Worm (Caenorhabditis elegans) whole organism, L2 larva: Measurements from ENCODE around the gene Y51H7BR.8.

Experiments used
- aly-2 ChIP-seq: fragments of 150-350 bp; optimal IDR thresholded peaks from 2 replicates; lab custom pipeline; 2014; ENCODE audit warnings: missing biosample characterization, missing genetic modification characterization
- ama-1 ChIP-seq: fragments of 150-350 bp; optimal IDR thresholded peaks from 2 replicates; lab custom pipeline; 2018; ENCODE audit warnings: inconsistent platforms
- blmp-1 ChIP-seq: sonication (generic microtip); optimal IDR thresholded peaks from 2 replicates; lab custom pipeline; 2017; ENCODE audit warnings: missing genetic modification characterization, mild to moderate bottlenecking, missing compliant biosample characterization, antibody characterized with exemption, moderate library complexity; ENCODE audit not compliant: insufficient read depth
- egl-27 ChIP-seq: sonication (generic microtip); optimal IDR thresholded peaks from 3 replicates; lab custom pipeline; 2017; ENCODE audit warnings: missing biosample characterization, missing genetic modification reagents, missing genetic modification characterization
- lin-11 ChIP-seq: fragments of 150-350 bp; sonication (generic microtip); optimal IDR thresholded peaks from 2 replicates; lab custom pipeline; 2014; ENCODE audit warnings: missing biosample characterization, missing genetic modification characterization, inconsistent platforms, mixed read lengths
- lin-13 ChIP-seq: fragments of 150-350 bp; optimal IDR thresholded peaks from 2 replicates; lab custom pipeline; 2014; ENCODE audit warnings: missing biosample characterization, missing genetic modification reagents, missing genetic modification characterization
- mbf-1 ChIP-seq: sonication (generic microtip); optimal IDR thresholded peaks from 2 replicates; lab custom pipeline; 2017; ENCODE audit warnings: missing biosample characterization, missing genetic modification characterization
- nhr-10 ChIP-seq: sonication (generic microtip); optimal IDR thresholded peaks from 2 replicates; lab custom pipeline; 2017; ENCODE audit warnings: missing biosample characterization, missing genetic modification characterization
- nhr-12 ChIP-seq: fragments of 150-350 bp; optimal IDR thresholded peaks from 2 replicates; lab custom pipeline; 2014; ENCODE audit warnings: missing biosample characterization, missing genetic modification characterization
- nhr-23 ChIP-seq: fragments of 150-350 bp; optimal IDR thresholded peaks from 2 replicates; lab custom pipeline; 2014; ENCODE audit warnings: missing biosample characterization, missing genetic modification reagents, missing genetic modification characterization
- nhr-237 ChIP-seq: fragments of 150-350 bp; optimal IDR thresholded peaks from 2 replicates; lab custom pipeline; 2014; ENCODE audit warnings: missing biosample characterization, missing genetic modification characterization
- sma-3 ChIP-seq: sonication (generic microtip); optimal IDR thresholded peaks from 2 replicates; lab custom pipeline; 2016; ENCODE audit warnings: missing genetic modification reagents, missing genetic modification characterization, missing compliant biosample characterization
- unc-62 ChIP-seq: fragments of 150-350 bp; optimal IDR thresholded peaks from 2 replicates; lab custom pipeline; 2014; ENCODE audit warnings: missing biosample characterization, missing genetic modification reagents, missing genetic modification characterization
- ztf-4 ChIP-seq: fragments of 150-350 bp; optimal IDR thresholded peaks from 2 replicates; lab custom pipeline; 2014; ENCODE audit warnings: missing biosample characterization, missing genetic modification characterization

DNA sequence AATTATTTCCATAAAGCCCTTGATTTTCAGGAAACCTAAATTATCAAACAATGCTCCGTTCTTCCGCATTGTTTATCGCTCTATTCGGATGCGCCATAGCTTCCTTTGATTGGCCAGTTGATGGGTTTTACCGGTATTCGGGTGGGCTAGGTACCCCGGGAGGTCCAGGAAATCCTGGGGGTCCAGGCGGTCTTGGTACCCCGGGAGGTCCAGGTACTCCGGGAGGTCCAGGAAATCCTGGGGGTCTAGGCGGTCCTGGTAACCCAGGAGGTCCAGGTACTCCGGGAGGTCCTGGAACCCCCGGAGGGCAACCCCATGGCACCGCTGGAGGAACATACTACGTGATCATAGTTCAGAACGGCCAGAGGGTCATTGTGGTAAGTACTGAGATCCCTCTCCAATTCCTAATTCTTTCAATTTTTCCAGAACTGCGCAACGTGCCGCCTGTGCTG is 48.5 kb upstream of the Y51H7BR.8 start, which contains the start of gene H17B01.2:
- TF ChIP-seq ztf-4 (tag; lab: Kevin White, UChicago) (no peak), aly-2 (tag; lab: Kevin White, UChicago) (no peak), nhr-23 (no peak), lin-11 (no peak), egl-27 (tag; lab: Kevin White, UChicago) (no peak), ama-1 (no peak), blmp-1 (tag; lab: Kevin White, UChicago) (no peak), unc-62 (GFP tag; lab: Kevin White, UChicago) (no peak), nhr-10 (tag; lab: Kevin White, UChicago) (no peak), mbf-1 (tag; lab: Kevin White, UChicago) (no peak), nhr-12 (tag; lab: Kevin White, UChicago) (no peak), sma-3 (GFP tag; lab: Kevin White, UChicago) (no peak), nhr-237 (tag; lab: Kevin White, UChicago) (no peak), lin-13 (GFP tag; lab: Kevin White, UChicago) (no peak)
